Fruit fly (Drosophila melanogaster): ENCODE measurements around the gene CG14244.

Gene CG14244

dm6 chr3R:26717295-26717694 lies 8.6 kb upstream of the CG14244 start, which contains the start of gene CG6425:
Gene CG6425, minus strand, starts transcription at chr3R:26717389.
- TF ChIP-seq cnc (optimal IDR thresholded peaks at IDR 0.05) (no peak), CG5204 (GFP tag; optimal IDR thresholded peaks at IDR 0.05) (peak; percentile 42), Hr96 (GFP tag; optimal IDR thresholded peaks at IDR 0.05) (no peak), cic (GFP tag; optimal IDR thresholded peaks at IDR 0.05) (no peak), Mnt (GFP tag; optimal IDR thresholded peaks at IDR 0.05) (no peak), CG7101 (tag; optimal IDR thresholded peaks at IDR 0.05) (no peak), CG7045 (GFP tag; optimal IDR thresholded peaks at IDR 0.05) (peak; percentile 17), ovo (GFP tag; optimal IDR thresholded peaks at IDR 0.05) (no peak), kay (GFP tag; ENCODE audit: borderline replicate concordance) (no peak), toe (GFP tag; optimal IDR thresholded peaks at IDR 0.05) (peak; percentile 49), CG11617 (GFP tag; optimal IDR thresholded peaks at IDR 0.05) (no peak)

dm6 chr3R:26717864-26718263 lies 8.1 kb upstream of the CG14244 start, which contains the start of gene Yif1:
Gene Yif1, plus strand, starts transcription at chr3R:26717871.
- TF ChIP-seq toe (GFP tag; optimal IDR thresholded peaks at IDR 0.05): no peak
- TF ChIP-seq CG1620 (GFP tag; optimal IDR thresholded peaks at IDR 0.05): no peak
- TF ChIP-seq CG7101 (tag; optimal IDR thresholded peaks at IDR 0.05): no peak
- TF ChIP-seq Clk (GFP tag; optimal IDR thresholded peaks at IDR 0.05): no peak
- TF ChIP-seq cic (GFP tag; optimal IDR thresholded peaks at IDR 0.05): no peak

dm6 chr3R:26724977-26725612 lies 838 bp upstream of the CG14244 start, which contains the start of gene CG6420:
Gene CG6420, minus strand, starts transcription at chr3R:26725216.
- TF ChIP-seq CG12768 (GFP tag; optimal IDR thresholded peaks at IDR 0.05): no peak
- TF ChIP-seq Clk (GFP tag; optimal IDR thresholded peaks at IDR 0.05): no peak
- peak; percentile 69 for TF ChIP-seq bab1 (GFP tag; optimal IDR thresholded peaks at IDR 0.05)
- TF ChIP-seq cic (GFP tag; optimal IDR thresholded peaks at IDR 0.05): no peak
- no peak for TF ChIP-seq CG11617 (GFP tag; optimal IDR thresholded peaks at IDR 0.05)
- TF ChIP-seq Crg-1 (GFP tag; optimal IDR thresholded peaks at IDR 0.05): no peak
- TF ChIP-seq pad (GFP tag; optimal IDR thresholded peaks at IDR 0.05): no peak
- peak; percentile 12 for TF ChIP-seq Mnt (GFP tag; optimal IDR thresholded peaks at IDR 0.05)
- no peak for TF ChIP-seq cnc (optimal IDR thresholded peaks at IDR 0.05)
- TF ChIP-seq CG1620 (GFP tag; optimal IDR thresholded peaks at IDR 0.05): no peak

- TF ChIP-seq cic (GFP tag; optimal IDR thresholded peaks at IDR 0.05) (no peak), kay (GFP tag; ENCODE audit: borderline replicate concordance) (no peak), CG11617 (GFP tag; optimal IDR thresholded peaks at IDR 0.05) (no peak), pad (GFP tag; optimal IDR thresholded peaks at IDR 0.05) (no peak)
Measured at dm6 chr3R:26727014-26727413, 1.1 kb downstream of the CG14244 start, which contains the start of gene CG14246. Gene CG14246, plus strand, starts transcription at chr3R:26727314.

- TF ChIP-seq tj (GFP tag; optimal IDR thresholded peaks at IDR 0.05) (no peak), CG1620 (GFP tag; optimal IDR thresholded peaks at IDR 0.05) (no peak), CG7101 (tag; optimal IDR thresholded peaks at IDR 0.05) (no peak), CG14711 (tag; optimal IDR thresholded peaks at IDR 0.05) (no peak), Mnt (GFP tag; optimal IDR thresholded peaks at IDR 0.05) (no peak), pad (GFP tag; optimal IDR thresholded peaks at IDR 0.05) (no peak), toe (GFP tag; optimal IDR thresholded peaks at IDR 0.05) (no peak), CG33017 (tag; optimal IDR thresholded peaks at IDR 0.05) (no peak)
Measured at dm6 chr3R:26728427-26728826, 2.5 kb downstream of the CG14244 start, which contains the start of gene CG14245. Gene CG14245, plus strand, starts transcription at chr3R:26728727.

- TF ChIP-seq kay (GFP tag; ENCODE audit: borderline replicate concordance) (no peak), bab1 (GFP tag; optimal IDR thresholded peaks at IDR 0.05) (no peak), pad (GFP tag; optimal IDR thresholded peaks at IDR 0.05) (no peak), Hr96 (GFP tag; optimal IDR thresholded peaks at IDR 0.05) (no peak), CG7101 (tag; optimal IDR thresholded peaks at IDR 0.05) (no peak)
Measured at dm6 chr3R:26736207-26736606, 10.3 kb downstream of the CG14244 start, which contains the start of gene CG6403. Gene CG6403, minus strand, starts transcription at chr3R:26736307.

- TF ChIP-seq ovo (GFP tag; optimal IDR thresholded peaks at IDR 0.05) (no peak), Hr96 (GFP tag; optimal IDR thresholded peaks at IDR 0.05) (no peak), CG12768 (GFP tag; optimal IDR thresholded peaks at IDR 0.05) (no peak), cic (GFP tag; optimal IDR thresholded peaks at IDR 0.05) (no peak), CG11617 (GFP tag; optimal IDR thresholded peaks at IDR 0.05) (no peak), tj (GFP tag; optimal IDR thresholded peaks at IDR 0.05) (no peak), CG7045 (GFP tag; optimal IDR thresholded peaks at IDR 0.05) (no peak), pad (GFP tag; optimal IDR thresholded peaks at IDR 0.05) (no peak), CG1620 (GFP tag; optimal IDR thresholded peaks at IDR 0.05) (no peak), CG14711 (tag; optimal IDR thresholded peaks at IDR 0.05) (no peak), CG33017 (tag; optimal IDR thresholded peaks at IDR 0.05) (no peak), CG7101 (tag; optimal IDR thresholded peaks at IDR 0.05) (no peak)
Measured at dm6 chr3R:26737310-26737709, 11.4 kb downstream of the CG14244 start, which contains the start of gene CG14247. Gene CG14247, plus strand, starts transcription at chr3R:26737610.

Measured in whole organism, adult.